Fruit fly (Drosophila melanogaster) whole organism, embryonic: ENCODE results near the gene eIF3l.

Experiments used
- CG10543 ChIP-seq: fragments of 200-800 bp; sonication (Bioruptor generic); optimal IDR thresholded peaks from 3 replicates; lab custom pipeline; 2017; ENCODE audit warnings: missing biosample characterization, mild to moderate bottlenecking, missing genetic modification characterization, moderate library complexity
- CG12071 ChIP-seq: fragments of 200-800 bp; sonication (Bioruptor generic); optimal IDR thresholded peaks from 3 replicates; lab custom pipeline; 2018; ENCODE audit warnings: missing biosample characterization, mild to moderate bottlenecking, missing genetic modification characterization
- CG12236 ChIP-seq: fragments of 200-800 bp; sonication (Bioruptor generic); optimal IDR thresholded peaks from 2 replicates; lab custom pipeline; 2016; ENCODE audit warnings: missing biosample characterization, missing genetic modification characterization
- CG13424 ChIP-seq: fragments of 200-800 bp; sonication (Bioruptor generic); optimal IDR thresholded peaks from 2 replicates; lab custom pipeline; 2019; ENCODE audit warnings: missing biosample characterization, mild to moderate bottlenecking, missing genetic modification characterization, moderate library complexity
- CG14014 ChIP-seq: fragments of 200-800 bp; sonication (Bioruptor generic); IDR thresholded peaks from 2 replicates; pipeline ENCODE4 v1.3.6; 2022; ENCODE audit warnings: missing biosample characterization, missing genetic modification characterization
- CG14667 ChIP-seq: fragments of 200-800 bp; sonication (Bioruptor generic); IDR thresholded peaks from 2 replicates; pipeline ENCODE4 v1.3.6; 2022; ENCODE audit warnings: missing biosample characterization, missing genetic modification characterization
- CG14710 ChIP-seq: fragments of 200-800 bp; sonication (Bioruptor generic); optimal IDR thresholded peaks from 3 replicates; lab custom pipeline; 2019; ENCODE audit warnings: missing biosample characterization, mild to moderate bottlenecking, missing genetic modification characterization, moderate library complexity
- CG15696 ChIP-seq: fragments of 200-800 bp; sonication (Bioruptor generic); optimal IDR thresholded peaks from 2 replicates; lab custom pipeline; 2019; ENCODE audit warnings: missing biosample characterization, mild to moderate bottlenecking, missing genetic modification characterization, moderate library complexity
- CG17359 ChIP-seq: fragments of 200-800 bp; sonication (Bioruptor generic); optimal IDR thresholded peaks from 3 replicates; lab custom pipeline; 2018; ENCODE audit warnings: missing biosample characterization, mild to moderate bottlenecking, missing genetic modification characterization, moderate library complexity
- CG18011 ChIP-seq: fragments of 200-800 bp; sonication (Bioruptor generic); optimal IDR thresholded peaks from 2 replicates; lab custom pipeline; 2017; ENCODE audit warnings: missing biosample characterization, missing genetic modification characterization, mild to moderate bottlenecking, moderate library complexity, missing genotype
- CG2875 ChIP-seq: fragments of 200-800 bp; sonication (Bioruptor generic); optimal IDR thresholded peaks from 2 replicates; lab custom pipeline; 2017; ENCODE audit warnings: missing biosample characterization, mild to moderate bottlenecking, missing genetic modification characterization, missing genetic modification reagents
- CG30020 ChIP-seq: fragments of 200-800 bp; optimal IDR thresholded peaks from 2 replicates; lab custom pipeline; 2019; ENCODE audit warnings: missing biosample characterization, mild to moderate bottlenecking, missing genetic modification characterization, moderate library complexity
- CG31365 ChIP-seq: fragments of 200-800 bp; sonication (Bioruptor generic); optimal IDR thresholded peaks from 2 replicates; lab custom pipeline; 2018; ENCODE audit warnings: missing biosample characterization, mild to moderate bottlenecking, missing genetic modification characterization
- CG3281 ChIP-seq: fragments of 200-800 bp; sonication (Bioruptor generic); optimal IDR thresholded peaks from 3 replicates; lab custom pipeline; 2017; ENCODE audit warnings: missing biosample characterization, mild to moderate bottlenecking, missing genetic modification characterization
- CG4328 ChIP-seq: fragments of 200-800 bp; sonication (Bioruptor generic); optimal IDR thresholded peaks from 3 replicates; lab custom pipeline; 2017; ENCODE audit warnings: missing biosample characterization, missing genetic modification reagents, missing genetic modification characterization
- CG4854 ChIP-seq: fragments of 200-800 bp; sonication (Bioruptor generic); optimal IDR thresholded peaks from 2 replicates; lab custom pipeline; 2016; ENCODE audit warnings: missing biosample characterization, missing genetic modification characterization, inconsistent platforms
- CG6689 ChIP-seq: fragments of 200-800 bp; sonication (Bioruptor generic); IDR thresholded peaks from 2 replicates; pipeline ENCODE4 v1.3.6; 2022; ENCODE audit warnings: missing biosample characterization, missing genetic modification characterization
- CG8281 ChIP-seq: fragments of 200-800 bp; sonication (Bioruptor generic); optimal IDR thresholded peaks from 2 replicates; lab custom pipeline; 2018; ENCODE audit warnings: missing biosample characterization, mild to moderate bottlenecking, missing genetic modification characterization, moderate library complexity
- CG9797 ChIP-seq: fragments of 200-800 bp; sonication (Bioruptor generic); optimal IDR thresholded peaks from 3 replicates; lab custom pipeline; 2018; ENCODE audit warnings: missing biosample characterization, mild to moderate bottlenecking, missing genetic modification characterization
- CTCF ChIP-seq: fragments of 200-800 bp; sonication (Bioruptor generic); optimal IDR thresholded peaks from 2 replicates; lab custom pipeline; 2017; ENCODE audit warnings: missing biosample characterization, mild to moderate bottlenecking, missing genetic modification characterization, moderate library complexity
- CkIIα-i1 ChIP-seq: fragments of 200-800 bp; sonication (Bioruptor generic); IDR thresholded peaks from 2 replicates; pipeline ENCODE4 v1.3.6; 2022; ENCODE audit warnings: missing biosample characterization, missing genetic modification characterization
- Dad ChIP-seq: fragments of 200-800 bp; sonication (Bioruptor generic); optimal IDR thresholded peaks from 3 replicates; lab custom pipeline; 2016; ENCODE audit warnings: missing biosample characterization, missing genetic modification characterization
- Dbx ChIP-seq: fragments of 200-800 bp; sonication (Bioruptor generic); IDR thresholded peaks from 3 replicates; pipeline ENCODE4 v1.3.6; 2022; ENCODE audit warnings: missing biosample characterization, missing genetic modification characterization
- H15 ChIP-seq: fragments of 200-800 bp; sonication (Bioruptor generic); IDR thresholded peaks from 3 replicates; pipeline ENCODE4 v1.3.6; 2022; ENCODE audit warnings: missing biosample characterization, missing genetic modification characterization
- HmgZ ChIP-seq: fragments of 200-800 bp; sonication (Bioruptor generic); optimal IDR thresholded peaks from 2 replicates; lab custom pipeline; 2018; ENCODE audit warnings: missing biosample characterization, mild to moderate bottlenecking, missing genetic modification characterization
- Hr51 ChIP-seq, 2 experiments: fragments of 200-800 bp; sonication (Bioruptor generic); optimal IDR thresholded peaks; 2 replicates in 1 of 2; 3 replicates in 1 of 2; lab custom pipeline; 2016 to 2018; ENCODE audit warnings: missing biosample characterization in 2 of 2, missing genetic modification characterization in 2 of 2, mild to moderate bottlenecking in 1 of 2, moderate library complexity in 1 of 2
- Lhr ChIP-seq: fragments of 200-800 bp; sonication (Bioruptor generic); optimal IDR thresholded peaks from 3 replicates; lab custom pipeline; 2017; ENCODE audit warnings: mild to moderate bottlenecking, missing biosample characterization, missing genetic modification reagents, missing genetic modification characterization
- Pdp1 ChIP-seq, 2 experiments: fragments of 200-800 bp; sonication (Bioruptor generic); optimal IDR thresholded peaks; 3 replicates each; lab custom pipeline; 2016; ENCODE audit warnings: missing biosample characterization in 2 of 2, missing genetic modification characterization in 2 of 2, mild to moderate bottlenecking in 1 of 2, moderate library complexity in 1 of 2
- Ptx1 ChIP-seq: fragments of 200-800 bp; sonication (Bioruptor generic); IDR thresholded peaks from 2 replicates; pipeline ENCODE4 v1.3.6; 2022; ENCODE audit warnings: missing biosample characterization, missing genetic modification characterization
- Vsx1 ChIP-seq: fragments of 200-800 bp; sonication (Bioruptor generic); optimal IDR thresholded peaks from 2 replicates; lab custom pipeline; 2017; ENCODE audit warnings: missing biosample characterization, mild to moderate bottlenecking, missing genetic modification characterization, missing genetic modification reagents
- abd-A ChIP-seq: fragments of 200-800 bp; sonication (Bioruptor generic); optimal IDR thresholded peaks from 3 replicates; lab custom pipeline; 2019; ENCODE audit warnings: missing biosample characterization, mild to moderate bottlenecking, missing genetic modification characterization, moderate library complexity
- bab2 ChIP-seq: fragments of 200-800 bp; sonication (Bioruptor generic); optimal IDR thresholded peaks from 2 replicates; lab custom pipeline; 2016; ENCODE audit warnings: missing biosample characterization, missing genetic modification characterization
- bcd ChIP-seq: fragments of 200-800 bp; sonication (Bioruptor generic); optimal IDR thresholded peaks from 2 replicates; lab custom pipeline; 2017; ENCODE audit warnings: missing biosample characterization, mild to moderate bottlenecking, missing genetic modification characterization
- bsh ChIP-seq, 2 experiments: fragments of 200-800 bp; sonication (Bioruptor generic); optimal IDR thresholded peaks; 2 replicates each; lab custom pipeline; 2017 to 2018; ENCODE audit warnings: mild to moderate bottlenecking in 2 of 2, missing biosample characterization in 2 of 2, missing genetic modification characterization in 2 of 2, moderate library complexity in 1 of 2
- crc ChIP-seq: fragments of 200-800 bp; sonication (Bioruptor generic); optimal IDR thresholded peaks from 2 replicates; lab custom pipeline; 2016; ENCODE audit warnings: missing biosample characterization, missing genetic modification characterization
- dysf ChIP-seq: fragments of 200-800 bp; sonication (Bioruptor generic); IDR thresholded peaks from 3 replicates; pipeline ENCODE4 v1.3.6; 2022; ENCODE audit warnings: missing biosample characterization, missing genetic modification characterization
- ewg ChIP-seq: fragments of 200-800 bp; sonication (Bioruptor generic); optimal IDR thresholded peaks from 3 replicates; lab custom pipeline; 2017; ENCODE audit warnings: mild to moderate bottlenecking, missing biosample characterization, missing genetic modification reagents, missing genetic modification characterization
- fu2 ChIP-seq: fragments of 200-800 bp; sonication (Bioruptor generic); optimal IDR thresholded peaks from 2 replicates; lab custom pipeline; 2016; ENCODE audit warnings: missing biosample characterization, missing genetic modification characterization
- gcm ChIP-seq: fragments of 200-800 bp; sonication (Bioruptor generic); optimal IDR thresholded peaks from 2 replicates; lab custom pipeline; 2019; ENCODE audit warnings: missing biosample characterization, mild to moderate bottlenecking, missing genetic modification characterization, moderate library complexity
- gsb-n ChIP-seq: fragments of 200-800 bp; sonication (Bioruptor generic); optimal IDR thresholded peaks from 3 replicates; lab custom pipeline; 2018; ENCODE audit warnings: missing biosample characterization, mild to moderate bottlenecking, missing genetic modification characterization
- jumu ChIP-seq: fragments of 200-800 bp; sonication (Bioruptor generic); optimal IDR thresholded peaks from 3 replicates; lab custom pipeline; 2016; ENCODE audit warnings: missing biosample characterization, missing genetic modification characterization
- maf-S ChIP-seq: fragments of 200-800 bp; sonication (Bioruptor generic); optimal IDR thresholded peaks from 2 replicates; lab custom pipeline; 2016; ENCODE audit warnings: missing biosample characterization, missing genetic modification characterization
- pfk ChIP-seq: fragments of 200-800 bp; sonication (Bioruptor generic); optimal IDR thresholded peaks from 2 replicates; lab custom pipeline; 2018; ENCODE audit warnings: missing biosample characterization, mild to moderate bottlenecking, missing genetic modification characterization, moderate library complexity
- repo ChIP-seq: fragments of 200-800 bp; sonication (Bioruptor generic); optimal IDR thresholded peaks from 2 replicates; lab custom pipeline; 2016; ENCODE audit warnings: missing biosample characterization, missing genetic modification characterization
- sim ChIP-seq: fragments of 200-800 bp; sonication (Bioruptor generic); IDR thresholded peaks from 2 replicates; pipeline ENCODE4 v1.3.6; 2022; ENCODE audit warnings: missing biosample characterization, missing genetic modification characterization
- sna ChIP-seq: fragments of 200-800 bp; sonication (Bioruptor generic); IDR thresholded peaks from 2 replicates; pipeline ENCODE4 v1.3.6; 2022; ENCODE audit warnings: missing biosample characterization, missing genetic modification characterization; ENCODE audit not compliant: partially characterized antibody
- so ChIP-seq: fragments of 200-800 bp; sonication (Bioruptor generic); IDR thresholded peaks from 3 replicates; pipeline ENCODE4 v1.3.6; 2022; ENCODE audit warnings: missing biosample characterization, missing genetic modification characterization
- tup ChIP-seq: fragments of 200-800 bp; sonication (Bioruptor generic); optimal IDR thresholded peaks from 2 replicates; lab custom pipeline; 2016; ENCODE audit warnings: missing biosample characterization, mild to moderate bottlenecking, missing genetic modification characterization, moderate library complexity
- unc-4 ChIP-seq: fragments of 200-800 bp; sonication (Bioruptor generic); IDR thresholded peaks from 2 replicates; pipeline ENCODE4 v1.3.6; 2022; ENCODE audit warnings: missing biosample characterization, missing genetic modification characterization; ENCODE audit not compliant: partially characterized antibody
- vfl ChIP-seq: fragments of 200-800 bp; sonication (Bioruptor generic); optimal IDR thresholded peaks from 2 replicates; lab custom pipeline; 2016; ENCODE audit warnings: missing biosample characterization, missing genetic modification characterization

eIF3l gene

dm6 chr3L:12136630-12137029, 9.3 kb downstream of the eIF3l start, which contains the start of the genes CG5645 and Atg12 (continued):
- TF ChIP-seq jumu (GFP tag; lab: Kevin White, UChicago) = no peak
- TF ChIP-seq CG15696 (tag; lab: Kevin White, UChicago) = peak; percentile 62
- peak; percentile 93 for TF ChIP-seq sna (GFP tag; lab: Robert Waterston, UW)
- no peak for TF ChIP-seq CkIIα-i1
- no peak for TF ChIP-seq repo (GFP tag; lab: Kevin White, UChicago)
- TF ChIP-seq CG2875 = no peak
- no peak for TF ChIP-seq CG9797 (GFP tag; lab: Kevin White, UChicago)
- peak; percentile 58 for TF ChIP-seq CG3281 (GFP tag; lab: Kevin White, UChicago)
- TF ChIP-seq so (GFP tag; lab: Robert Waterston, UW) = no peak
- no peak for TF ChIP-seq CG8281
- TF ChIP-seq pfk = no peak
- TF ChIP-seq CG12071 (GFP tag; lab: Kevin White, UChicago) = no peak
- peak; percentile 74 for TF ChIP-seq CG13424
- TF ChIP-seq Dad = no peak
- TF ChIP-seq HmgZ (tag; lab: Kevin White, UChicago) = peak; percentile 23
- peak; percentile 10 for TF ChIP-seq CG18011
- peak; percentile 25; the same call in 1 of the 2 replicates for TF ChIP-seq CG14014 (GFP tag; lab: Robert Waterston, UW)
- TF ChIP-seq CG6689 (GFP tag; lab: Robert Waterston, UW) = peak; percentile 34; the same call in 1 of the 2 replicates
- TF ChIP-seq CG31365 (tag; lab: Kevin White, UChicago) = no peak
- TF ChIP-seq CG17359 (tag; lab: Kevin White, UChicago) = peak; percentile 66
- no peak; the same call in 2 of the 3 replicates for TF ChIP-seq H15
- peak; percentile 39 for TF ChIP-seq bcd (GFP tag; lab: Kevin White, UChicago)
- peak; percentile 16 for TF ChIP-seq vfl (GFP tag; lab: Kevin White, UChicago)
- peak; percentile 73 for TF ChIP-seq Ptx1 (GFP tag; lab: Robert Waterston, UW)
- peak in 1 of 2 experiments; percentile 28 for TF ChIP-seq Pdp1 (GFP tag; optimal IDR thresholded peaks at IDR 0.05; lab: Kevin White, UChicago)
- peak; percentile 41 for TF ChIP-seq CG4854 (GFP tag; lab: Kevin White, UChicago)
- peak; percentile 34; the same call in 1 of the 3 replicates for TF ChIP-seq dysf (GFP tag; lab: Robert Waterston, UW)
- no peak for TF ChIP-seq tup (GFP tag; lab: Kevin White, UChicago)
- TF ChIP-seq maf-S (GFP tag; lab: Kevin White, UChicago) = peak; percentile 11
- TF ChIP-seq Lhr (GFP tag; lab: Kevin White, UChicago) = no peak
- peak; percentile 71 for TF ChIP-seq CG10543 (GFP tag; lab: Kevin White, UChicago)
- TF ChIP-seq CG30020 (tag; lab: Kevin White, UChicago) = peak; percentile 52
- TF ChIP-seq abd-A (tag; lab: Kevin White, UChicago) = no peak
- TF ChIP-seq Vsx1 (GFP tag; lab: Kevin White, UChicago) = peak; percentile 97
- TF ChIP-seq Hr51 (GFP tag; optimal IDR thresholded peaks at IDR 0.05; lab: Kevin White, UChicago) = peak in 1 of 2 experiments; percentile 39
- TF ChIP-seq crc (GFP tag; lab: Kevin White, UChicago) = no peak
- TF ChIP-seq CG12236 = no peak
- TF ChIP-seq gcm (GFP tag; lab: Kevin White, UChicago) = peak; percentile 56
- no peak for TF ChIP-seq CTCF (GFP tag; lab: Kevin White, UChicago)
- TF ChIP-seq bab2 = peak; percentile 20
- TF ChIP-seq fu2 (GFP tag; lab: Kevin White, UChicago) = no peak
- TF ChIP-seq CG14667 (GFP tag; lab: Robert Waterston, UW) = peak; percentile 40
- TF ChIP-seq gsb-n (tag; lab: Kevin White, UChicago) = peak; percentile 58
- TF ChIP-seq CG4328 (GFP tag; lab: Kevin White, UChicago) = peak; percentile 49
- TF ChIP-seq Dbx (GFP tag; lab: Robert Waterston, UW) = peak; percentile 73; the same call in 2 of the 3 replicates
- peak in 1 of 2 experiments; percentile 47 for TF ChIP-seq bsh (GFP tag; optimal IDR thresholded peaks at IDR 0.05; lab: Kevin White, UChicago)
- TF ChIP-seq unc-4 (GFP tag; lab: Robert Waterston, UW) = peak; percentile 85
- TF ChIP-seq sim (GFP tag; lab: Robert Waterston, UW) = no peak
- TF ChIP-seq ewg (GFP tag; lab: Kevin White, UChicago) = no peak
- peak; percentile 86 for TF ChIP-seq CG14710 (tag; lab: Kevin White, UChicago)
